Fruit fly (Drosophila melanogaster) whole organism, wandering third instar larva: ENCODE results near the gene Sid.

Source experiments
- Dfd ChIP-seq: fragments of >200 bp; optimal IDR thresholded peaks from 2 replicates; lab custom pipeline; 2017; ENCODE audit warnings: missing biosample characterization, missing genetic modification characterization
- OdsH ChIP-seq: fragments of 200-800 bp; sonication (Bioruptor generic); optimal IDR thresholded peaks from 2 replicates; lab custom pipeline; 2016; ENCODE audit warnings: missing biosample characterization, mild to moderate bottlenecking, missing genetic modification characterization

DNA sequence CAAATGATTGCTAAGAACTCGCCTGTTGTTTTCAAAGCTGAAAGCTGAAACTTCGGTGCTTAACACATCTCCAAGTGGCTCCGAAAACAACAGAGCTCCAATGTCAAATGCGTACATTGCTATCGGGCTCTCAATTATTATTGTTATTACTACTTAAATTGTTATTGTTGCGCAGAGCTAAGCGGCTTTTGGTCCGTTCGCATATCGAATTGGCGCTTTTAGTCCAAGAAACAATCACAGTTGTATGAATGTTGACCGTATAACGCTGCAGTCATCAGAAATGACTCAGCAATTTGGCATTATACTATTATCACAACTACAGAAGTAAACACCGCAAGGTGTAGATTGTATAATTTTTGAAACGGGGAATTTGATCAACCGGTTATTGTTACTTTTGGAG is 15.1 kb downstream of the Sid start:
- TF ChIP-seq Dfd (no peak), OdsH (GFP tag; lab: Kevin White, UChicago) (no peak)
